Worm (Caenorhabditis elegans) whole organism, L4 larva: ENCODE measurements around the gene B0303.16.

Source experiments
- F37D6.2 ChIP-seq: sonication (generic microtip); optimal IDR thresholded peaks from 2 replicates; lab custom pipeline; 2016; ENCODE audit warnings: mild to moderate bottlenecking, missing genetic modification characterization, missing compliant biosample characterization
- R02D3.7 ChIP-seq: fragments of 150-350 bp; sonication (generic microtip); optimal IDR thresholded peaks from 3 replicates; lab custom pipeline; 2014; ENCODE audit warnings: missing biosample characterization, missing genetic modification characterization
- T20F7.1 ChIP-seq: fragments of 200-800 bp; sonication (Bioruptor generic); optimal IDR thresholded peaks from 2 replicates; lab custom pipeline; 2018; ENCODE audit warnings: mild to moderate bottlenecking, missing genetic modification characterization, missing compliant biosample characterization
- Y75B8A.6 ChIP-seq: fragments of 200-800 bp; sonication (Bioruptor generic); IDR thresholded peaks from 2 replicates; pipeline ENCODE4 v1.3.6; 2022; ENCODE audit warnings: missing genetic modification reagents, missing genetic modification characterization, missing compliant biosample characterization
- ama-1 ChIP-seq: fragments of 150-350 bp; optimal IDR thresholded peaks from 2 replicates; lab custom pipeline; 2014; ENCODE audit warnings: inconsistent platforms, mixed read lengths
- ceh-62 ChIP-seq: sonication (generic microtip); optimal IDR thresholded peaks from 2 replicates; lab custom pipeline; 2017; ENCODE audit warnings: missing biosample characterization, missing genetic modification characterization
- ces-1 ChIP-seq: fragments of 150-350 bp; sonication (generic microtip); optimal IDR thresholded peaks from 4 replicates; lab custom pipeline; 2014; ENCODE audit warnings: missing biosample characterization, missing genetic modification reagents, missing genetic modification characterization
- daf-16 ChIP-seq, 3 experiments: sonication (generic microtip); optimal IDR thresholded peaks; 2 replicates each; lab custom pipeline; 2016 to 2017; ENCODE audit warnings: missing genetic modification characterization in 3 of 3, missing genetic modification reagents in 3 of 3, mild to moderate bottlenecking in 2 of 3, missing compliant biosample characterization in 2 of 3, missing biosample characterization in 1 of 3, moderate library complexity in 1 of 3
- daf-19 ChIP-seq: fragments of 200-800 bp; sonication (Bioruptor generic); conservative IDR thresholded peaks from 2 replicates; pipeline ENCODE4 v1.3.6; 2022; ENCODE audit warnings: missing genetic modification characterization, missing compliant biosample characterization
- dmd-6 ChIP-seq: fragments of 200-800 bp; sonication (Bioruptor generic); IDR thresholded peaks from 2 replicates; pipeline ENCODE4 v1.3.6; 2022; ENCODE audit warnings: missing genetic modification reagents, missing genetic modification characterization, missing compliant biosample characterization
- duxl-1 ChIP-seq: sonication (generic microtip); optimal IDR thresholded peaks from 2 replicates; lab custom pipeline; 2016; ENCODE audit warnings: mild to moderate bottlenecking, missing genetic modification characterization, moderate library complexity, missing compliant biosample characterization; ENCODE audit not compliant: poor library complexity
- dve-1 ChIP-seq: sonication (generic microtip); optimal IDR thresholded peaks from 2 replicates; lab custom pipeline; 2017; ENCODE audit warnings: antibody characterized with exemption, mild to moderate bottlenecking, missing genetic modification characterization, missing compliant biosample characterization; ENCODE audit not compliant: insufficient read depth
- fkh-10 ChIP-seq: fragments of 150-350 bp; optimal IDR thresholded peaks from 2 replicates; lab custom pipeline; 2014; ENCODE audit warnings: missing biosample characterization, missing genetic modification reagents, missing genetic modification characterization
- jun-1 ChIP-seq: fragments of 150-350 bp; optimal IDR thresholded peaks from 2 replicates; lab custom pipeline; 2014; ENCODE audit warnings: missing biosample characterization, missing genetic modification reagents, missing genetic modification characterization
- lin-38 ChIP-seq: fragments of 200-800 bp; sonication (Bioruptor generic); IDR thresholded peaks from 2 replicates; pipeline ENCODE4 v1.3.6; 2022; ENCODE audit warnings: missing genetic modification reagents, missing genetic modification characterization, missing compliant biosample characterization
- lsy-2 ChIP-seq, 2 experiments: fragments of 150-350 bp in 1 of 2; sonication (generic microtip) in 1 of 2; optimal IDR thresholded peaks; 2 replicates each; lab custom pipeline; 2014 to 2017; ENCODE audit warnings: missing biosample characterization in 2 of 2, missing genetic modification characterization in 2 of 2
- madf-5 ChIP-seq, 2 experiments: fragments of 200-800 bp; sonication (Bioruptor generic); IDR thresholded peaks; 2 replicates each; pipeline ENCODE4 v1.3.6; 2022; ENCODE audit warnings: missing compliant biosample characterization in 2 of 2, missing genetic modification characterization in 2 of 2
- madf-9 ChIP-seq: fragments of 200-800 bp; sonication (Bioruptor generic); conservative IDR thresholded peaks from 2 replicates; pipeline ENCODE4 v1.3.6; 2022; ENCODE audit warnings: missing genetic modification reagents, missing genetic modification characterization, missing compliant biosample characterization
- mes-2 ChIP-seq: sonication (generic microtip); optimal IDR thresholded peaks from 2 replicates; lab custom pipeline; 2016; ENCODE audit warnings: missing genotype, mild to moderate bottlenecking, missing genetic modification characterization, missing compliant biosample characterization; ENCODE audit not compliant: poor library complexity, severe bottlenecking
- nhr-102 ChIP-seq: sonication (generic microtip); optimal IDR thresholded peaks from 2 replicates; lab custom pipeline; 2016; ENCODE audit warnings: mild to moderate bottlenecking, missing genetic modification characterization, moderate library complexity, missing compliant biosample characterization
- nhr-28 ChIP-seq: fragments of 150-350 bp; optimal IDR thresholded peaks from 2 replicates; lab custom pipeline; 2014; ENCODE audit warnings: missing biosample characterization, missing genetic modification characterization
- nhr-76 ChIP-seq: fragments of 150-350 bp; optimal IDR thresholded peaks from 2 replicates; lab custom pipeline; 2014; ENCODE audit warnings: missing biosample characterization, missing genetic modification characterization
- pha-4 ChIP-seq, 2 experiments: fragments of 150-350 bp in 1 of 2; fragments of 200-800 bp in 1 of 2; sonication (Bioruptor generic) in 1 of 2; IDR thresholded peaks in 1 of 2; optimal IDR thresholded peaks in 1 of 2; 2 replicates each; pipeline versions ENCODE4 v1.3.6 to Lab custom; 2014 to 2022; ENCODE audit warnings: missing genetic modification characterization in 2 of 2, missing genetic modification reagents in 2 of 2, missing biosample characterization in 1 of 2, missing compliant biosample characterization in 1 of 2
- skn-1 ChIP-seq: fragments of 150-350 bp; optimal IDR thresholded peaks from 2 replicates; lab custom pipeline; 2014; ENCODE audit warnings: missing biosample characterization, missing genetic modification characterization
- tra-1 ChIP-seq: fragments of 200-800 bp; sonication (Bioruptor generic); IDR thresholded peaks from 2 replicates; pipeline ENCODE4 v1.3.6; 2022; ENCODE audit warnings: missing genetic modification reagents, missing genetic modification characterization, missing compliant biosample characterization
- unc-130 ChIP-seq: sonication (generic microtip); optimal IDR thresholded peaks from 2 replicates; lab custom pipeline; 2016; ENCODE audit warnings: missing genetic modification reagents, missing genetic modification characterization, missing compliant biosample characterization
- unc-39 ChIP-seq: sonication (generic microtip); optimal IDR thresholded peaks from 2 replicates; lab custom pipeline; 2017; ENCODE audit warnings: missing biosample characterization, missing genetic modification characterization
- vab-7 ChIP-seq: fragments of 200-800 bp; sonication (Bioruptor generic); IDR thresholded peaks from 2 replicates; pipeline ENCODE4 v1.3.6; 2022; ENCODE audit warnings: missing genetic modification reagents, missing genetic modification characterization, missing compliant biosample characterization
- zag-1 ChIP-seq: fragments of 150-350 bp; optimal IDR thresholded peaks from 2 replicates; lab custom pipeline; 2014; ENCODE audit warnings: missing biosample characterization, missing genetic modification characterization
- ztf-7 ChIP-seq: fragments of 150-350 bp; optimal IDR thresholded peaks from 2 replicates; lab custom pipeline; 2014; ENCODE audit warnings: missing biosample characterization, missing genetic modification characterization

B0303.16 gene

ce11 chrIII:8749487-8749886, 44.6 kb downstream of the B0303.16 start, which contains the start of gene sma-2 (continued):
- TF ChIP-seq dmd-6 = peak; percentile 92

ce11 chrIII:8750606-8751005, 45.7 kb downstream of the B0303.16 start, which contains the start of gene ugtp-1:
Gene ugtp-1 (minus strand): TSS chrIII:8750706.
- no peak for TF ChIP-seq nhr-76 (tag; lab: Kevin White, UChicago)
- no peak for TF ChIP-seq vab-7
- no peak for TF ChIP-seq nhr-102 (tag; lab: Kevin White, UChicago)
- no peak for TF ChIP-seq ama-1 (lab: Kevin White, UChicago)
- TF ChIP-seq skn-1 (tag; lab: Kevin White, UChicago) = no peak
- no peak for TF ChIP-seq fkh-10
- no peak for TF ChIP-seq jun-1 (tag; lab: Kevin White, UChicago)
- TF ChIP-seq R02D3.7 = no peak
- TF ChIP-seq madf-5 (GFP tag; IDR thresholded peaks at IDR 0.05; lab: Robert Waterston, UW) = no peak
- no peak for TF ChIP-seq ztf-7 (tag; lab: Kevin White, UChicago)
- TF ChIP-seq pha-4 (GFP tag; IDR thresholded peaks at IDR 0.05; lab: Robert Waterston, UW) = no peak
- TF ChIP-seq pha-4 (tag; optimal IDR thresholded peaks at IDR 0.05; lab: Kevin White, UChicago) = no peak

ce11 chrIII:8754682-8755081, 49.8 kb downstream of the B0303.16 start, which contains the start of gene tomm-70:
Gene tomm-70 (minus strand): TSS chrIII:8754750.
- TF ChIP-seq tra-1 (GFP tag; lab: Robert Waterston, UW) = no peak
- TF ChIP-seq unc-39 (tag; lab: Kevin White, UChicago) = no peak
- no peak for TF ChIP-seq daf-19 (GFP tag; lab: Robert Waterston, UW)
- no peak for TF ChIP-seq zag-1 (tag; lab: Kevin White, UChicago)
- no peak for TF ChIP-seq daf-16 (GFP tag; optimal IDR thresholded peaks at IDR 0.05; lab: Kevin White, UChicago)
- TF ChIP-seq daf-16 (tag; optimal IDR thresholded peaks at IDR 0.05; lab: Kevin White, UChicago) = peak; percentile 66
- TF ChIP-seq madf-9 (GFP tag; lab: Robert Waterston, UW) = no peak
- no peak for TF ChIP-seq ces-1 (GFP tag; lab: Kevin White, UChicago)
- TF ChIP-seq lsy-2 (tag; optimal IDR thresholded peaks at IDR 0.05; lab: Kevin White, UChicago) = peak in 1 of 2 experiments; percentile 43
- TF ChIP-seq unc-130 (GFP tag; lab: Kevin White, UChicago) = no peak
- TF ChIP-seq mes-2 (tag; lab: Kevin White, UChicago) = peak; percentile 6
- TF ChIP-seq T20F7.1 = peak; percentile 92
- no peak for TF ChIP-seq fkh-10
- peak; percentile 6 for TF ChIP-seq nhr-28
- TF ChIP-seq R02D3.7 = peak; percentile 62
- TF ChIP-seq Y75B8A.6 (GFP tag; lab: Robert Waterston, UW) = no peak
- TF ChIP-seq F37D6.2 = no peak
- no peak for TF ChIP-seq ceh-62 (tag; lab: Kevin White, UChicago)
- no peak for TF ChIP-seq lin-38 (GFP tag; lab: Robert Waterston, UW)
- TF ChIP-seq dve-1 (tag; lab: Kevin White, UChicago) = peak; percentile 4
- no peak for TF ChIP-seq duxl-1
- no peak for TF ChIP-seq pha-4 (GFP tag; IDR thresholded peaks at IDR 0.05; lab: Robert Waterston, UW)
- no peak for TF ChIP-seq pha-4 (tag; optimal IDR thresholded peaks at IDR 0.05; lab: Kevin White, UChicago)
